Worm (Caenorhabditis elegans): ENCODE data around the gene duxl-1.

DNA sequence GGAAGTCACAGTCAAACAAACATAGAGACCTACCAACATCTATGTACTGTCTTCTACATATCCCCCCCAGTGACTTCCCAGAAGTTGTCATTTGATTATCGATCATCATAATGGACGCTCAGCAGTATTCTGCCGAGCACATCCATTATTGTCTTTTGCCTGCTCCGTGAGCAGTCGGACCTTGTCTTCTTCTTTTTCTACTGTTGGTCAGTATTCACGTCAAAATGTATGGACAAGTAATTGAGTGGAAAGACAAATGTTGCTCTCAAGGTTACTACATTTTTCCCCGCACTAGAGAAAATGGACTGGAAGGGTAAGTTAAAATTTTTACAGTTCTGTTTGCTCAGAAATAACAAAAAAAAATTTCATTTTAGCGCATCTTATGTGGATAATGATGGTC is 8.6 kb upstream of the duxl-1 start, which contains the start of gene btb-12:
- TF ChIP-seq R02D3.7 (tag; optimal IDR thresholded peaks at IDR 0.05) (no peak), ceh-16 (tag; optimal IDR thresholded peaks at IDR 0.05) (no peak), unc-62 (GFP tag; optimal IDR thresholded peaks at IDR 0.05) (no peak), ceh-82 (tag; optimal IDR thresholded peaks at IDR 0.05) (no peak), ama-1 (optimal IDR thresholded peaks at IDR 0.05) (no peak), nhr-129 (tag; optimal IDR thresholded peaks at IDR 0.05) (no peak), Y55F3AM.14 (GFP tag; optimal IDR thresholded peaks at IDR 0.05) (no peak), nhr-12 (tag; optimal IDR thresholded peaks at IDR 0.05) (no peak), ZK546.5 (tag; optimal IDR thresholded peaks at IDR 0.05) (no peak), skn-1 (tag; optimal IDR thresholded peaks at IDR 0.05) (no peak), nhr-10 (tag; optimal IDR thresholded peaks at IDR 0.05) (no peak)

Data from whole organism, L2 larva.